Fruit fly (Drosophila melanogaster) whole organism, adult: ENCODE results near the gene CG12725.

Source experiments
- CG11617 ChIP-seq: fragments of 200-800 bp; sonication (Bioruptor generic); optimal IDR thresholded peaks from 2 replicates; lab custom pipeline; 2017; ENCODE audit warnings: mild to moderate bottlenecking, missing biosample characterization, missing genetic modification reagents, missing genetic modification characterization
- CG12768 ChIP-seq: fragments of 200-800 bp; sonication (Bioruptor generic); optimal IDR thresholded peaks from 2 replicates; lab custom pipeline; 2017; ENCODE audit warnings: missing biosample characterization, missing genetic modification characterization, mild to moderate bottlenecking, moderate library complexity, missing genetic modification reagents
- CG14711 ChIP-seq: fragments of 200-800 bp; sonication (Bioruptor generic); optimal IDR thresholded peaks from 2 replicates; lab custom pipeline; 2018; ENCODE audit warnings: missing biosample characterization, mild to moderate bottlenecking, missing genetic modification characterization, moderate library complexity
- CG1620 ChIP-seq: fragments of 200-800 bp; sonication (Bioruptor generic); optimal IDR thresholded peaks from 2 replicates; lab custom pipeline; 2016; ENCODE audit warnings: missing biosample characterization, missing genetic modification characterization
- CG33017 ChIP-seq: fragments of 200-800 bp; sonication (Bioruptor generic); optimal IDR thresholded peaks from 2 replicates; lab custom pipeline; 2018; ENCODE audit warnings: missing biosample characterization, mild to moderate bottlenecking, missing genetic modification characterization, moderate library complexity
- CG5204 ChIP-seq: fragments of 200-800 bp; sonication (Bioruptor generic); optimal IDR thresholded peaks from 2 replicates; lab custom pipeline; 2016; ENCODE audit warnings: missing biosample characterization, missing genetic modification characterization
- CG7045 ChIP-seq: fragments of 200-800 bp; sonication (Bioruptor generic); optimal IDR thresholded peaks from 2 replicates; lab custom pipeline; 2017; ENCODE audit warnings: missing biosample characterization, mild to moderate bottlenecking, missing genetic modification characterization
- CG7101 ChIP-seq: fragments of 200-800 bp; sonication (Bioruptor generic); optimal IDR thresholded peaks from 2 replicates; lab custom pipeline; 2018; ENCODE audit warnings: missing biosample characterization, mild to moderate bottlenecking, missing genetic modification characterization, moderate library complexity
- Clk ChIP-seq: fragments of 200-800 bp; sonication (Bioruptor generic); optimal IDR thresholded peaks from 2 replicates; lab custom pipeline; 2017; ENCODE audit warnings: missing biosample characterization, missing genetic modification characterization
- Crg-1 ChIP-seq: fragments of 200-800 bp; sonication (Bioruptor generic); optimal IDR thresholded peaks from 2 replicates; lab custom pipeline; 2016; ENCODE audit warnings: missing biosample characterization, missing genetic modification characterization
- Hr96 ChIP-seq: fragments of 200-800 bp; sonication (Bioruptor generic); optimal IDR thresholded peaks from 2 replicates; lab custom pipeline; 2016; ENCODE audit warnings: missing biosample characterization, missing genetic modification characterization
- Mnt ChIP-seq: fragments of 200-800 bp; sonication (Bioruptor generic); optimal IDR thresholded peaks from 2 replicates; lab custom pipeline; 2016; ENCODE audit warnings: missing biosample characterization, mild to moderate bottlenecking, missing genetic modification characterization
- bab1 ChIP-seq: fragments of 200-800 bp; sonication (Bioruptor generic); optimal IDR thresholded peaks from 3 replicates; lab custom pipeline; 2019; ENCODE audit warnings: missing biosample characterization, mild to moderate bottlenecking, missing genetic modification characterization, moderate library complexity
- cic ChIP-seq: fragments of 200-800 bp; sonication (Bioruptor generic); optimal IDR thresholded peaks from 2 replicates; lab custom pipeline; 2017; ENCODE audit warnings: missing biosample characterization, mild to moderate bottlenecking, missing genetic modification characterization, moderate library complexity
- cnc ChIP-seq, 2 experiments: fragments of >200 bp; optimal IDR thresholded peaks; 2 replicates each; lab custom pipeline; 2017
- kay ChIP-seq: fragments of 200-800 bp; sonication (Bioruptor generic); peaks from one replicate; lab custom pipeline; 2016; ENCODE audit warnings: missing biosample characterization, missing genetic modification characterization, borderline replicate concordance
- ovo ChIP-seq: fragments of 200-800 bp; sonication (Bioruptor generic); optimal IDR thresholded peaks from 2 replicates; lab custom pipeline; 2016; ENCODE audit warnings: missing biosample characterization, missing genetic modification characterization
- pad ChIP-seq: fragments of 200-800 bp; sonication (Bioruptor generic); optimal IDR thresholded peaks from 3 replicates; lab custom pipeline; 2017; ENCODE audit warnings: missing biosample characterization, missing genetic modification characterization, mild to moderate bottlenecking, moderate library complexity, missing genetic modification reagents
- tj ChIP-seq: fragments of 200-800 bp; sonication (Bioruptor generic); optimal IDR thresholded peaks from 3 replicates; lab custom pipeline; 2017; ENCODE audit warnings: missing biosample characterization, mild to moderate bottlenecking, missing genetic modification characterization, moderate library complexity
- toe ChIP-seq: fragments of 200-800 bp; sonication (Bioruptor generic); optimal IDR thresholded peaks from 2 replicates; lab custom pipeline; 2016; ENCODE audit warnings: missing biosample characterization, missing genetic modification characterization

CG12725 gene

dm6 chrX:13403553-13403952 lies 890 bp upstream of the CG12725 start:
- TF ChIP-seq CG11617 (GFP tag; lab: Kevin White, UChicago) (no peak), Clk (GFP tag; lab: Kevin White, UChicago) (no peak), CG14711 (peak; percentile 11), kay (GFP tag; lab: Kevin White, UChicago) (no peak), CG7045 (GFP tag; lab: Kevin White, UChicago) (no peak), Mnt (GFP tag; lab: Kevin White, UChicago) (peak; percentile 15), toe (no peak), Hr96 (GFP tag; lab: Kevin White, UChicago) (no peak), CG12768 (peak; percentile 43), ovo (GFP tag; lab: Kevin White, UChicago) (no peak), cic (GFP tag; lab: Kevin White, UChicago) (peak; percentile 68), tj (GFP tag; lab: Kevin White, UChicago) (no peak)

- no peak for TF ChIP-seq Mnt (GFP tag; lab: Kevin White, UChicago)
- TF ChIP-seq toe = no peak
- TF ChIP-seq bab1 (GFP tag; lab: Kevin White, UChicago) = peak; percentile 63
- TF ChIP-seq Hr96 (GFP tag; lab: Kevin White, UChicago) = peak; percentile 2
- TF ChIP-seq CG33017 (tag; lab: Kevin White, UChicago) = no peak
- TF ChIP-seq CG14711 = no peak
- no peak for TF ChIP-seq kay (GFP tag; lab: Kevin White, UChicago)
- TF ChIP-seq cic (GFP tag; lab: Kevin White, UChicago) = no peak
- TF ChIP-seq ovo (GFP tag; lab: Kevin White, UChicago) = no peak
These were observed 1.4 kb downstream of the CG12725 start for dm6 chrX:13401245-13401644.

DNA sequence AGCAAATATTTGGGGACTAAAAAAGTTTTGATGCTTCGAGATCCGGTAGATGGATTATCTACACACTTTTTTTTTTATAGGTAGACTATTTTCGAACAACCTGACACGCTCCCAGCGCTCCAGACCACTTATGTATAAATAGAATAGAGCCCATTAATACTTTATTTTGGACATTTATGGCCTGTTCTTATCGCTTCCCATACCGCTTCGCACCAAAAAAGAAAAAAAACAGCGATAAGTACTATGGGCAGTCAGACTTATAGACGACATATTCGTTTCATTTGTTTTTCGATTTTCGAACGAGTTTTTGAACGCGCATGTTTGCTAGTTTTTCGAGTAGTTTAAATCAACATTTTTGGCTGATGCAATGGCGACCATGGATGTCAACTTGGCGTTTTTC lies 5.1 kb downstream of the CG12725 start:
- TF ChIP-seq bab1 (GFP tag; lab: Kevin White, UChicago) (no peak), Mnt (GFP tag; lab: Kevin White, UChicago) (no peak), CG14711 (no peak), CG12768 (no peak), cnc (optimal IDR thresholded peaks at IDR 0.05; lab: Kevin White, UChicago) (no peak), CG7101 (tag; lab: Kevin White, UChicago) (no peak), Clk (GFP tag; lab: Kevin White, UChicago) (no peak), kay (GFP tag; lab: Kevin White, UChicago) (no peak), CG1620 (GFP tag; lab: Kevin White, UChicago) (no peak), tj (GFP tag; lab: Kevin White, UChicago) (no peak), ovo (GFP tag; lab: Kevin White, UChicago) (no peak), CG11617 (GFP tag; lab: Kevin White, UChicago) (no peak), Hr96 (GFP tag; lab: Kevin White, UChicago) (no peak), toe (no peak), CG7045 (GFP tag; lab: Kevin White, UChicago) (no peak), CG5204 (GFP tag; lab: Kevin White, UChicago) (no peak), Crg-1 (no peak), cic (GFP tag; lab: Kevin White, UChicago) (no peak), CG33017 (tag; lab: Kevin White, UChicago) (no peak), pad (GFP tag; lab: Kevin White, UChicago) (no peak)

- TF ChIP-seq bab1 (GFP tag; lab: Kevin White, UChicago) (peak; percentile 75), Clk (GFP tag; lab: Kevin White, UChicago) (no peak), CG33017 (tag; lab: Kevin White, UChicago) (no peak), ovo (GFP tag; lab: Kevin White, UChicago) (peak; percentile 36), CG14711 (peak; percentile 58), toe (no peak), Mnt (GFP tag; lab: Kevin White, UChicago) (peak; percentile 81), pad (GFP tag; lab: Kevin White, UChicago) (peak; percentile 40), CG1620 (GFP tag; lab: Kevin White, UChicago) (peak; percentile 24), Hr96 (GFP tag; lab: Kevin White, UChicago) (peak; percentile 51), Crg-1 (no peak), CG7101 (tag; lab: Kevin White, UChicago) (peak; percentile 51), CG7045 (GFP tag; lab: Kevin White, UChicago) (no peak), kay (GFP tag; lab: Kevin White, UChicago) (peak; percentile 11), CG11617 (GFP tag; lab: Kevin White, UChicago) (peak; percentile 76), CG5204 (GFP tag; lab: Kevin White, UChicago) (peak; percentile 15), tj (GFP tag; lab: Kevin White, UChicago) (peak; percentile 6), cic (GFP tag; lab: Kevin White, UChicago) (no peak), cnc (optimal IDR thresholded peaks at IDR 0.05; lab: Kevin White, UChicago) (no peak), CG12768 (no peak)
These were observed 6.1 kb downstream of the CG12725 start, which contains the start of gene Bcat for dm6 chrX:13396378-13397099. Gene Bcat, plus strand, starts transcription at chrX:13396899.

- TF ChIP-seq pad (GFP tag; lab: Kevin White, UChicago) (peak; percentile 39), cic (GFP tag; lab: Kevin White, UChicago) (no peak), tj (GFP tag; lab: Kevin White, UChicago) (peak; percentile 96), CG14711 (no peak), Hr96 (GFP tag; lab: Kevin White, UChicago) (no peak)
These were observed 6.7 kb downstream of the CG12725 start for dm6 chrX:13395988-13396377.

DNA sequence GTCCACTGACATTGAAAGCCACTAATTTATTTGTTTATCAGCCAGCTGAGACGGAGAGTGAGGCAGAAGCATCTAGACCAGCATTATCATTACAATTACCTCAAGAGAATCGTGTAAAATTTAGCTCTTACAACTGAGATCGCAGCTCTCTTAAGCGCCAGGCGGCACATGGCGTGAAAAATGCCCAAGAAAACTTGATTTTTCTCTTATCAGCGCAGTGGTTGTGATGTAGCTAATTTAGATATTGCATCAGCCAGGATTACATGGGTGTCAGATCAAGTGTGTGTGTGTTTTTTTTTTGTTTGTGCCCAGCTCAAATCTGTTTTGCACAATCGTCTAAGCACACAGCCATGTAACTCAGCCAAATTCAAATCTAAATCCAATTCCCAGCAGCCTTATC lies 7.6 kb downstream of the CG12725 start:
- TF ChIP-seq Mnt (GFP tag; lab: Kevin White, UChicago) (peak; percentile 42), ovo (GFP tag; lab: Kevin White, UChicago) (no peak), CG33017 (tag; lab: Kevin White, UChicago) (no peak), cnc (optimal IDR thresholded peaks at IDR 0.05; lab: Kevin White, UChicago) (no peak), CG14711 (no peak), CG7045 (GFP tag; lab: Kevin White, UChicago) (no peak), toe (no peak)
